Worm (Caenorhabditis elegans) whole organism, L1 larva: ENCODE measurements around the gene Y32G9A.2.

Experiments used
- fos-1 ChIP-seq: fragments of 150-350 bp; optimal IDR thresholded peaks from 2 replicates; lab custom pipeline; 2014; ENCODE audit warnings: missing biosample characterization, missing genetic modification characterization
- lsy-2 ChIP-seq, 2 experiments: fragments of 150-350 bp; optimal IDR thresholded peaks; 2 replicates each; lab custom pipeline; 2014; ENCODE audit warnings: missing biosample characterization in 2 of 2, missing genetic modification characterization in 2 of 2
- pag-3 ChIP-seq: sonication (generic microtip); optimal IDR thresholded peaks from 2 replicates; lab custom pipeline; 2017; ENCODE audit warnings: missing genetic modification characterization, mild to moderate bottlenecking, missing compliant biosample characterization, antibody characterized with exemption, borderline replicate concordance; ENCODE audit not compliant: insufficient read depth

DNA sequence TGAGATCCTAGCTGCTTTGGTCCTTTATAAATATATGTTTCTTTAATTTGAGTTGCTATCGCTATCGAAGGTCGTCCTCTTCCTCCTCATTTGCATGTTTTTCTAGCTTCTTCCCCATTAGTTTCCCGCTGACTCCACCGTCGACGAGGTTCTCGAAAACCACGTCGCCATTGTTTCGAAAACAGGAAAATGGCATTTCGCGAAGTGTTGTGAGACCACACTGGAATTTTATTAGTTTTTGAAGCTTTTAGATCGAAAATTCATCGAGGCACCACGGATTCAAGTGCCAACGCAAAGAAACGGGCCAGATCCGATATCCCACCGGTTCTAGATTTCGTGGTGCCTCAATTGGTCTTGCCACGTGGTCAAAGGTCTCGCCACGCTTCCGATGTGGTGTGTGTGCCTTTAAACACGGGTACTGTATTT lies 47.8 kb upstream of the Y32G9A.2 start:
- TF ChIP-seq lsy-2 (tag; optimal IDR thresholded peaks at IDR 0.05; lab: Kevin White, UChicago) (no peak), pag-3 (tag; lab: Kevin White, UChicago) (no peak), fos-1 (tag; lab: Kevin White, UChicago) (no peak)
